Worm (Caenorhabditis elegans) whole organism, L1 larva: ENCODE measurements around the gene ZK154.1.

Source experiments
- C04F5.9 ChIP-seq: sonication (generic microtip); optimal IDR thresholded peaks from 2 replicates; lab custom pipeline; 2016; ENCODE audit warnings: missing genetic modification characterization, missing compliant biosample characterization
- C16A3.4 ChIP-seq: fragments of 150-350 bp; optimal IDR thresholded peaks from 2 replicates; lab custom pipeline; 2014; ENCODE audit warnings: missing biosample characterization, missing genetic modification characterization
- Y116A8C.19 ChIP-seq: sonication (generic microtip); optimal IDR thresholded peaks from 2 replicates; lab custom pipeline; 2016; ENCODE audit warnings: missing compliant biosample characterization, missing genetic modification characterization, borderline replicate concordance
- aha-1 ChIP-seq: fragments of 150-350 bp; optimal IDR thresholded peaks from 2 replicates; lab custom pipeline; 2014; ENCODE audit warnings: missing biosample characterization, missing genetic modification characterization
- aly-2 ChIP-seq: fragments of 150-350 bp; optimal IDR thresholded peaks from 2 replicates; lab custom pipeline; 2014; ENCODE audit warnings: missing biosample characterization, missing genetic modification characterization
- ama-1 ChIP-seq: fragments of 150-350 bp; optimal IDR thresholded peaks from 2 replicates; lab custom pipeline; 2014
- blmp-1 ChIP-seq: fragments of 150-350 bp; optimal IDR thresholded peaks from 2 replicates; lab custom pipeline; 2014; ENCODE audit warnings: missing biosample characterization, missing genetic modification characterization
- ceh-88 ChIP-seq: fragments of 200-800 bp; sonication (Bioruptor generic); IDR thresholded peaks from 2 replicates; pipeline ENCODE4 v1.3.6; 2022; ENCODE audit warnings: missing genetic modification characterization, missing compliant biosample characterization
- ceh-90 ChIP-seq: sonication (generic microtip); optimal IDR thresholded peaks from 2 replicates; lab custom pipeline; 2016; ENCODE audit warnings: missing genetic modification characterization, missing compliant biosample characterization
- dsc-1 ChIP-seq: sonication (generic microtip); optimal IDR thresholded peaks from 2 replicates; lab custom pipeline; 2016; ENCODE audit warnings: mild to moderate bottlenecking, missing genetic modification characterization, missing compliant biosample characterization
- efl-1 ChIP-seq, 4 experiments: fragments of 150-350 bp; optimal IDR thresholded peaks in 3 of 4; peaks in 1 of 4; 1 replicate in 1 of 4; 2 replicates in 3 of 4; lab custom pipeline; 2014; ENCODE audit warnings: missing biosample characterization in 2 of 4, missing genetic modification characterization in 2 of 4, missing genetic modification reagents in 2 of 4
- egl-27 ChIP-seq, 2 experiments: fragments of 150-350 bp in 1 of 2; sonication (generic microtip); optimal IDR thresholded peaks; 3 replicates each; lab custom pipeline; 2017 to 2018; ENCODE audit warnings: missing biosample characterization in 2 of 2, missing genetic modification characterization in 2 of 2, missing genetic modification reagents in 2 of 2
- elt-2 ChIP-seq: sonication (generic microtip); optimal IDR thresholded peaks from 2 replicates; lab custom pipeline; 2016; ENCODE audit warnings: missing genetic modification characterization, mild to moderate bottlenecking, inconsistent platforms, missing compliant biosample characterization, missing genetic modification reagents
- elt-3 ChIP-seq, 6 experiments: fragments of 150-350 bp in 1 of 6; sonication (generic microtip); optimal IDR thresholded peaks; 2 replicates each; lab custom pipeline; 2017 to 2018; ENCODE audit warnings: missing biosample characterization in 6 of 6, missing genetic modification characterization in 6 of 6, inconsistent platforms in 1 of 6
- fkh-4 ChIP-seq: sonication (generic microtip); optimal IDR thresholded peaks from 2 replicates; lab custom pipeline; 2016; ENCODE audit warnings: missing compliant biosample characterization, missing genetic modification characterization, borderline replicate concordance
- fkh-8 ChIP-seq: sonication (generic microtip); optimal IDR thresholded peaks from 2 replicates; lab custom pipeline; 2016; ENCODE audit warnings: mild to moderate bottlenecking, missing genetic modification characterization, missing compliant biosample characterization
- grh-1 ChIP-seq: fragments of 200-800 bp; sonication (Bioruptor generic); IDR thresholded peaks from 2 replicates; pipeline ENCODE4 v1.3.6; 2022; ENCODE audit warnings: missing genetic modification reagents, missing genetic modification characterization, missing compliant biosample characterization
- irx-1 ChIP-seq: sonication (generic microtip); optimal IDR thresholded peaks from 2 replicates; lab custom pipeline; 2016; ENCODE audit warnings: missing genetic modification characterization, missing compliant biosample characterization
- jun-1 ChIP-seq: fragments of 150-350 bp; optimal IDR thresholded peaks from 2 replicates; lab custom pipeline; 2014; ENCODE audit warnings: missing biosample characterization, missing genetic modification reagents, missing genetic modification characterization
- lin-13 ChIP-seq: fragments of 150-350 bp; optimal IDR thresholded peaks from 2 replicates; lab custom pipeline; 2014; ENCODE audit warnings: missing biosample characterization, missing genetic modification reagents, missing genetic modification characterization
- lin-14 ChIP-seq: fragments of 200-800 bp; sonication (Bioruptor generic); optimal IDR thresholded peaks from 2 replicates; lab custom pipeline; 2018; ENCODE audit warnings: mild to moderate bottlenecking, missing genetic modification characterization, moderate library complexity, missing compliant biosample characterization
- lin-15B ChIP-seq: fragments of 150-350 bp; sonication (generic microtip); optimal IDR thresholded peaks from 3 replicates; lab custom pipeline; 2014; ENCODE audit warnings: missing biosample characterization, missing genetic modification characterization
- lir-3 ChIP-seq: sonication (generic microtip); optimal IDR thresholded peaks from 2 replicates; lab custom pipeline; 2016; ENCODE audit warnings: mild to moderate bottlenecking, missing genetic modification characterization, moderate library complexity, missing compliant biosample characterization; ENCODE audit not compliant: poor library complexity
- mab-9 ChIP-seq: fragments of 200-800 bp; sonication (Bioruptor generic); IDR thresholded peaks from 2 replicates; pipeline ENCODE4 v1.3.6; 2022; ENCODE audit warnings: missing genetic modification reagents, missing genetic modification characterization, missing compliant biosample characterization
- mdl-1 ChIP-seq, 2 experiments: fragments of 150-350 bp; optimal IDR thresholded peaks; 2 replicates each; lab custom pipeline; 2014 to 2017; ENCODE audit warnings: missing biosample characterization in 2 of 2, missing genetic modification characterization in 2 of 2, inconsistent platforms in 1 of 2
- mef-2 ChIP-seq: fragments of 150-350 bp; optimal IDR thresholded peaks from 2 replicates; lab custom pipeline; 2014; ENCODE audit warnings: missing biosample characterization, missing genetic modification characterization
- mep-1 ChIP-seq: fragments of 150-350 bp; optimal IDR thresholded peaks from 2 replicates; lab custom pipeline; 2014; ENCODE audit warnings: missing biosample characterization, missing genetic modification characterization
- nhr-11 ChIP-seq: fragments of 150-350 bp; optimal IDR thresholded peaks from 2 replicates; lab custom pipeline; 2014; ENCODE audit warnings: missing biosample characterization, missing genetic modification characterization
- nhr-12 ChIP-seq: sonication (generic microtip); optimal IDR thresholded peaks from 2 replicates; lab custom pipeline; 2017; ENCODE audit warnings: missing biosample characterization, missing genetic modification characterization
- nhr-20 ChIP-seq: sonication (generic microtip); optimal IDR thresholded peaks from 2 replicates; lab custom pipeline; 2016; ENCODE audit warnings: mild to moderate bottlenecking, missing genetic modification characterization, missing compliant biosample characterization
- nhr-237 ChIP-seq: fragments of 150-350 bp; optimal IDR thresholded peaks from 2 replicates; lab custom pipeline; 2014; ENCODE audit warnings: missing biosample characterization, missing genetic modification characterization
- nhr-47 ChIP-seq: sonication (generic microtip); optimal IDR thresholded peaks from 2 replicates; lab custom pipeline; 2016; ENCODE audit warnings: mild to moderate bottlenecking, missing genetic modification characterization, moderate library complexity, missing compliant biosample characterization
- nhr-71 ChIP-seq: sonication (generic microtip); optimal IDR thresholded peaks from 2 replicates; lab custom pipeline; 2016; ENCODE audit warnings: mild to moderate bottlenecking, missing genetic modification characterization, moderate library complexity, missing compliant biosample characterization
- nhr-76 ChIP-seq: sonication (generic microtip); optimal IDR thresholded peaks from 2 replicates; lab custom pipeline; 2017; ENCODE audit warnings: missing biosample characterization, missing genetic modification characterization
- pag-3 ChIP-seq: sonication (generic microtip); optimal IDR thresholded peaks from 2 replicates; lab custom pipeline; 2017; ENCODE audit warnings: missing genetic modification characterization, mild to moderate bottlenecking, missing compliant biosample characterization, antibody characterized with exemption, borderline replicate concordance; ENCODE audit not compliant: insufficient read depth
- pax-3 ChIP-seq: fragments of 200-800 bp; sonication (Bioruptor generic); optimal IDR thresholded peaks from 2 replicates; lab custom pipeline; 2018; ENCODE audit warnings: mild to moderate bottlenecking, missing genetic modification characterization, moderate library complexity, missing compliant biosample characterization
- rnt-1 ChIP-seq: sonication (generic microtip); optimal IDR thresholded peaks from 2 replicates; lab custom pipeline; 2016; ENCODE audit warnings: mild to moderate bottlenecking, missing genetic modification characterization, moderate library complexity, missing compliant biosample characterization
- skn-1 ChIP-seq: fragments of 150-350 bp; optimal IDR thresholded peaks from 2 replicates; lab custom pipeline; 2014; ENCODE audit warnings: missing biosample characterization, missing genetic modification characterization
- snpc-4 ChIP-seq: fragments of 150-350 bp; optimal IDR thresholded peaks from 2 replicates; lab custom pipeline; 2014; ENCODE audit warnings: missing biosample characterization, missing genetic modification characterization
- snu-23 ChIP-seq: sonication (generic microtip); optimal IDR thresholded peaks from 2 replicates; lab custom pipeline; 2016; ENCODE audit warnings: missing genetic modification characterization, missing compliant biosample characterization
- sox-4 ChIP-seq: sonication (generic microtip); optimal IDR thresholded peaks from 2 replicates; lab custom pipeline; 2016; ENCODE audit warnings: missing genetic modification characterization, missing compliant biosample characterization
- tbx-2 ChIP-seq: sonication (generic microtip); optimal IDR thresholded peaks from 2 replicates; lab custom pipeline; 2016; ENCODE audit warnings: missing genetic modification characterization, missing compliant biosample characterization
- unc-130 ChIP-seq: fragments of 150-350 bp; optimal IDR thresholded peaks from 2 replicates; lab custom pipeline; 2017; ENCODE audit warnings: missing biosample characterization, missing genetic modification characterization, inconsistent platforms
- unc-30 ChIP-seq: sonication (generic microtip); optimal IDR thresholded peaks from 2 replicates; lab custom pipeline; 2017; ENCODE audit warnings: missing biosample characterization, missing genetic modification characterization
- unc-62 ChIP-seq: fragments of 150-350 bp; optimal IDR thresholded peaks from 2 replicates; lab custom pipeline; 2014; ENCODE audit warnings: missing biosample characterization, missing genetic modification reagents, missing genetic modification characterization
- unc-86 ChIP-seq: sonication (generic microtip); optimal IDR thresholded peaks from 2 replicates; lab custom pipeline; 2016; ENCODE audit warnings: missing genetic modification characterization, missing compliant biosample characterization
- unc-98 ChIP-seq: fragments of 200-800 bp; sonication (Bioruptor generic); IDR thresholded peaks from 2 replicates; pipeline ENCODE4 v1.3.6; 2022; ENCODE audit warnings: missing genetic modification characterization, missing compliant biosample characterization
- ztf-4 ChIP-seq: fragments of 150-350 bp; optimal IDR thresholded peaks from 2 replicates; lab custom pipeline; 2014; ENCODE audit warnings: missing biosample characterization, missing genetic modification characterization

The ZK154.1 gene

ce11 chrX:7773714-7774318, 5.6 kb upstream of the ZK154.1 start (continued):
- TF ChIP-seq elt-3 (tag; optimal IDR thresholded peaks at IDR 0.05; lab: Kevin White, UChicago), result peak in 2 of 6 experiments; percentile 45 to 58
- no peak for TF ChIP-seq fkh-4
- no peak for TF ChIP-seq Y116A8C.19 (tag; lab: Kevin White, UChicago)
- TF ChIP-seq nhr-71, result peak; percentile 69
- TF ChIP-seq aly-2 (tag; lab: Kevin White, UChicago), result no peak
- no peak for TF ChIP-seq skn-1 (tag; lab: Kevin White, UChicago)
- no peak for TF ChIP-seq pax-3
- peak; percentile 37 for TF ChIP-seq tbx-2 (tag; lab: Kevin White, UChicago)
- peak; percentile 18 for TF ChIP-seq lin-13
- TF ChIP-seq snu-23 (GFP tag; lab: Kevin White, UChicago), result peak; percentile 64
- TF ChIP-seq unc-130 (tag; lab: Kevin White, UChicago), result no peak
- no peak for TF ChIP-seq jun-1 (tag; lab: Kevin White, UChicago)
- TF ChIP-seq nhr-12, result no peak
- peak; percentile 60 for TF ChIP-seq lin-14
- TF ChIP-seq unc-98 (GFP tag; lab: Robert Waterston, UW), result no peak
- no peak for TF ChIP-seq pag-3 (tag; lab: Kevin White, UChicago)
- TF ChIP-seq egl-27 (tag; optimal IDR thresholded peaks at IDR 0.05; lab: Kevin White, UChicago), result no peak
- no peak for TF ChIP-seq ceh-90
- TF ChIP-seq ztf-4 (tag; lab: Kevin White, UChicago), result no peak
- peak; percentile 19 for TF ChIP-seq lir-3
- TF ChIP-seq mdl-1 (tag; optimal IDR thresholded peaks at IDR 0.05; lab: Kevin White, UChicago), result peak in 1 of 2 experiments; percentile 28
- no peak for TF ChIP-seq lin-15B (tag; lab: Kevin White, UChicago)
- TF ChIP-seq nhr-20 (tag; lab: Kevin White, UChicago), result peak; percentile 54
- TF ChIP-seq blmp-1 (tag; lab: Kevin White, UChicago), result peak; percentile 80
- no peak for TF ChIP-seq mef-2 (tag; lab: Kevin White, UChicago)
- TF ChIP-seq efl-1 (optimal IDR thresholded peaks at IDR 0.05; lab: Kevin White, UChicago), result peak in 1 of 2 experiments; percentile 18
- TF ChIP-seq efl-1 (GFP tag; optimal IDR thresholded peaks at IDR 0.05 in 1 of 2; lab: Kevin White, UChicago), result peak in 1 of 2 experiments; percentile 89
- no peak for TF ChIP-seq mab-9 (GFP tag; lab: Robert Waterston, UW)
- no peak for TF ChIP-seq C04F5.9
- no peak for TF ChIP-seq nhr-76
- no peak for TF ChIP-seq nhr-237 (tag; lab: Kevin White, UChicago)
- TF ChIP-seq unc-62 (GFP tag; lab: Kevin White, UChicago), result no peak

- TF ChIP-seq lin-14, result peak; percentile 9
- no peak for TF ChIP-seq ceh-88 (GFP tag; lab: Robert Waterston, UW)
- TF ChIP-seq unc-86 (tag; lab: Kevin White, UChicago), result peak; percentile 64
- TF ChIP-seq, all 84 proteins: peak for 2
These were observed 2.8 kb upstream of the ZK154.1 start, which contains the start of gene mec-7 for ce11 chrX:7776509-7777001. TSS of gene mec-7 (minus strand) at chrX:7776689.

- TF ChIP-seq grh-1 (GFP tag; lab: Robert Waterston, UW) (peak; percentile 27; the same call in 1 of the 2 replicates), nhr-47 (tag; lab: Kevin White, UChicago) (no peak), elt-2 (tag; lab: Kevin White, UChicago) (no peak), sox-4 (tag; lab: Kevin White, UChicago) (no peak), unc-98 (GFP tag; lab: Robert Waterston, UW) (no peak), unc-30 (tag; lab: Kevin White, UChicago) (no peak), C16A3.4 (tag; lab: Kevin White, UChicago) (no peak), blmp-1 (tag; lab: Kevin White, UChicago) (peak; percentile 88), mep-1 (tag; lab: Kevin White, UChicago) (no peak), lin-14 (peak; percentile 4), elt-3 (tag; optimal IDR thresholded peaks at IDR 0.05; lab: Kevin White, UChicago) (peak in 1 of 6 experiments; percentile 17), efl-1 (optimal IDR thresholded peaks at IDR 0.05; lab: Kevin White, UChicago) (no peak), efl-1 (GFP tag; optimal IDR thresholded peaks at IDR 0.05 in 1 of 2; lab: Kevin White, UChicago) (peak in 1 of 2 experiments; percentile 59), fkh-4 (no peak), dsc-1 (tag; lab: Kevin White, UChicago) (no peak), snpc-4 (no peak), irx-1 (tag; lab: Kevin White, UChicago) (no peak), ama-1 (lab: Kevin White, UChicago) (no peak), rnt-1 (tag; lab: Kevin White, UChicago) (no peak), aly-2 (tag; lab: Kevin White, UChicago) (no peak), tbx-2 (tag; lab: Kevin White, UChicago) (no peak), lin-15B (tag; lab: Kevin White, UChicago) (no peak), nhr-11 (tag; lab: Kevin White, UChicago) (no peak), fkh-8 (no peak), aha-1 (tag; lab: Kevin White, UChicago) (no peak)
These were observed 591 bp upstream of the ZK154.1 start for ce11 chrX:7778786-7779185.
